Worm (Caenorhabditis elegans) whole organism, early embryonic: ENCODE measurements around the gene C35A5.6.

Source experiments
- ama-1 ChIP-seq: fragments of 150-350 bp; optimal IDR thresholded peaks from 2 replicates; lab custom pipeline; 2014
- ceh-36 ChIP-seq: sonication (generic microtip); optimal IDR thresholded peaks from 2 replicates; lab custom pipeline; 2016; ENCODE audit warnings: missing genetic modification characterization, inconsistent platforms, missing compliant biosample characterization
- ets-7 ChIP-seq: sonication (generic microtip); optimal IDR thresholded peaks from 2 replicates; lab custom pipeline; 2016; ENCODE audit warnings: missing genotype, missing genetic modification characterization, missing compliant biosample characterization
- flt-1 ChIP-seq: fragments of 200-800 bp; sonication (Bioruptor generic); IDR thresholded peaks from 2 replicates; pipeline ENCODE4 v1.3.6; 2022; ENCODE audit warnings: missing genetic modification characterization, missing compliant biosample characterization
- hmbx-1 ChIP-seq: sonication (generic microtip); optimal IDR thresholded peaks from 2 replicates; lab custom pipeline; 2016; ENCODE audit warnings: mild to moderate bottlenecking, missing genetic modification characterization, missing compliant biosample characterization
- pes-1 ChIP-seq: fragments of 200-800 bp; sonication (Bioruptor generic); IDR thresholded peaks from 2 replicates; pipeline ENCODE4 v1.3.6; 2022; ENCODE audit warnings: missing genetic modification reagents, missing genetic modification characterization, missing compliant biosample characterization
- scrt-1 ChIP-seq: fragments of 200-800 bp; sonication (Bioruptor generic); IDR thresholded peaks from 2 replicates; pipeline ENCODE4 v1.3.6; 2022; ENCODE audit warnings: missing genetic modification characterization, missing compliant biosample characterization
- tbx-11 ChIP-seq: fragments of 200-800 bp; sonication (Bioruptor generic); IDR thresholded peaks from 2 replicates; pipeline ENCODE4 v1.3.6; 2022; ENCODE audit warnings: missing genetic modification characterization, missing compliant biosample characterization

DNA sequence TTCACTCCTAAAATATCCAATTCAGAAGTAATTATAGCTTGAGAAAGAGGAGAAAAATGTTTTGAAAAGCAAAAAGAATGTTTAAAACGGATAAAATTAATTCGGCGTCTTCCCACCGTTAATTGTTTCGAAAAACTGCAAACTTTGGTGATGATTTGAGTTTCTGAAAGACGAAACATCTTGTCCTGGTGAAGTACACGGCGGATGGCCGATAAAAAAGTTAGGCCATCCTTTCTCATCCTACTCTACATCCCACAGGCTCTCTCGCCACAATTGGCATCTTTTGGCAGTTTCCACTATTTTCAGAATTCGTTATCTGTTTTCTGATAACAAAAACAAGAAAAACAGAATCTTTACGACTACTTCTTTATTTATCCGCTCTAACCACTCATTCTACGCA, 17.0 kb downstream of the C35A5.6 start, which contains the start of the genes C35A5.8 and hda-11:
- TF ChIP-seq pes-1, result no peak
- TF ChIP-seq scrt-1 (GFP tag; lab: Robert Waterston, UW), result no peak
- no peak for TF ChIP-seq ceh-36 (tag; lab: Kevin White, UChicago)
- TF ChIP-seq flt-1 (GFP tag; lab: Robert Waterston, UW), result no peak
- no peak for TF ChIP-seq tbx-11 (GFP tag; lab: Robert Waterston, UW)
- no peak for TF ChIP-seq hmbx-1
- TF ChIP-seq ama-1 (lab: Kevin White, UChicago), result no peak
- no peak for TF ChIP-seq ets-7 (tag; lab: Kevin White, UChicago)
